Worm (Caenorhabditis elegans) whole organism, young adult: ENCODE results near the gene srh-42.

ENCODE experiments used
- F33H1.4 ChIP-seq: fragments of 200-800 bp; sonication (Bioruptor generic); IDR thresholded peaks from 2 replicates; pipeline ENCODE4 v1.3.6; 2022; ENCODE audit warnings: missing genetic modification reagents, missing genetic modification characterization, missing compliant biosample characterization
- aptf-2 ChIP-seq: fragments of 200-800 bp; sonication (Bioruptor generic); conservative IDR thresholded peaks from 2 replicates; pipeline ENCODE4 v1.3.6; 2022; ENCODE audit warnings: missing genetic modification reagents, missing genetic modification characterization, missing compliant biosample characterization

- TF ChIP-seq aptf-2 (GFP tag; lab: Robert Waterston, UW) (no peak), F33H1.4 (GFP tag; lab: Robert Waterston, UW) (no peak)
Measured at ce11 chrII:14294390-14294789, 5.5 kb upstream of the srh-42 start.
